Fruit fly (Drosophila melanogaster): Measurements from ENCODE around the gene CG9270.

DNA sequence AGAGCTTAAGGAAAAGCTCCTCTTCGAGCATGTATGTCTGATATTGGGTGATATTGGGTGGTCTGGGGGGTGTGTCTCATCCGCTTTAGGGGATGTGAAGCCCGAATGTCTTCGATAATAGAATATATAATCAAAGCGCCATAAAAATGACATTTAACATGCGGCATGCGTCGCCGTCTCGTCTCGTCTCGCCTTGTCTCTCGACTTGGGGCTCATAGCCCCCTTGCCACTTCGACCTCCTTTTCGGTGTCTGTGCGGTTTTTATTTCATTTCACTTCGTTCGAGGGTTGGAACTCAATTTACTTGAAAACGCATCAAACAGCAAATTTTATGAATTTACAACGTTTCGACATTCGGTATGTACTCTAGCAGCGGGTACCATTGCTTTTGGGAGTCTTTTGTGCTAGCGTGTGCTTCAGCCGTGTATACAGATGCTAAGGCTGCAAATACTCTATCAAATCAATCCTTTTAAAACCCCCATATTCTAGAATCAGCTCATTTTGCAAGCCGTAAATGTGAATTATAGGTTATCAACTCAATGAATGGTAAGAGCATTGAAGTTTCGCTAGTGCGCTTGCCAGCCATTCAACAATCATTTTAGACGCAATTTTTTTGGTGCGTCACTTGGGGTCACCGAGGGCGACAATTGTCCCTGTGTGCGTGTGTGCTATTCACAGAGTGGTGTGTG is 16.7 kb upstream of the CG9270 start:
- no peak for TF ChIP-seq dmrt93B (GFP tag; optimal IDR thresholded peaks at IDR 0.05)
- no peak for TF ChIP-seq rgr (GFP tag; optimal IDR thresholded peaks at IDR 0.05)
- TF ChIP-seq lola (GFP tag; optimal IDR thresholded peaks at IDR 0.05) = no peak
- no peak for TF ChIP-seq dl (GFP tag; optimal IDR thresholded peaks at IDR 0.05; ENCODE audit: insufficient read depth in 1 of 2, partially characterized antibody in 2 of 2)
- no peak for TF ChIP-seq Mio (GFP tag; optimal IDR thresholded peaks at IDR 0.05)
- TF ChIP-seq Dif (GFP tag; optimal IDR thresholded peaks at IDR 0.05; ENCODE audit: partially characterized antibody) = no peak
- TF ChIP-seq tai (GFP tag; optimal IDR thresholded peaks at IDR 0.05) = no peak
- no peak for TF ChIP-seq h (GFP tag; optimal IDR thresholded peaks at IDR 0.05)

Data from whole organism, wandering third instar larva.